Worm (Caenorhabditis elegans) whole organism, midembryonic: Measurements from ENCODE around the gene srr-2.

Experiments used
- T22C8.4 ChIP-seq: fragments of 200-800 bp; sonication (Bioruptor generic); IDR thresholded peaks from 2 replicates; pipeline ENCODE4 v1.3.6; 2022; ENCODE audit warnings: missing genetic modification characterization, missing compliant biosample characterization
- cog-1 ChIP-seq: sonication (generic microtip); optimal IDR thresholded peaks from 2 replicates; lab custom pipeline; 2016; ENCODE audit warnings: missing genetic modification characterization, missing compliant biosample characterization
- flt-1 ChIP-seq: fragments of 200-800 bp; sonication (Bioruptor generic); IDR thresholded peaks from 2 replicates; pipeline ENCODE4 v1.3.6; 2022; ENCODE audit warnings: missing genetic modification characterization, missing compliant biosample characterization
- klf-2 ChIP-seq: fragments of 200-800 bp; sonication (Bioruptor generic); conservative IDR thresholded peaks from 2 replicates; pipeline ENCODE4 v1.3.6; 2022; ENCODE audit warnings: missing genetic modification reagents, missing genetic modification characterization, missing compliant biosample characterization
- ref-1 ChIP-seq: fragments of 200-800 bp; sonication (Bioruptor generic); conservative IDR thresholded peaks from 2 replicates; pipeline ENCODE4 v1.3.6; 2022; ENCODE audit warnings: missing genetic modification reagents, missing genetic modification characterization, missing compliant biosample characterization
- tab-1 ChIP-seq: fragments of 200-800 bp; sonication (Bioruptor generic); IDR thresholded peaks from 2 replicates; pipeline ENCODE4 v1.3.6; 2022; ENCODE audit warnings: missing genetic modification characterization, missing compliant biosample characterization
- ztf-23 ChIP-seq: fragments of 200-800 bp; sonication (Bioruptor generic); IDR thresholded peaks from 2 replicates; pipeline ENCODE4 v1.3.6; 2022; ENCODE audit warnings: missing genetic modification reagents, missing genetic modification characterization, missing compliant biosample characterization
- ztf-29 ChIP-seq: fragments of 200-800 bp; sonication (Bioruptor generic); IDR thresholded peaks from 2 replicates; pipeline ENCODE4 v1.3.6; 2022; ENCODE audit warnings: missing genetic modification reagents, missing genetic modification characterization, missing compliant biosample characterization

ce11 chrV:19178896-19179295, 38.1 kb downstream of the srr-2 start:
- TF ChIP-seq ztf-23 (GFP tag; lab: Robert Waterston, UW), result no peak
- TF ChIP-seq ztf-29 (GFP tag; lab: Robert Waterston, UW), result no peak
- TF ChIP-seq tab-1 (GFP tag; lab: Robert Waterston, UW), result no peak
- TF ChIP-seq flt-1, result no peak
- no peak for TF ChIP-seq T22C8.4 (GFP tag; lab: Robert Waterston, UW)
- TF ChIP-seq klf-2, result no peak
- no peak for TF ChIP-seq ref-1 (GFP tag; lab: Robert Waterston, UW)
- no peak for TF ChIP-seq cog-1 (tag; lab: Kevin White, UChicago)
